Worm (Caenorhabditis elegans) whole organism, young adult: Measurements from ENCODE around the gene nprt-1.

Source experiments
- B0261.1 ChIP-seq: sonication (generic microtip); optimal IDR thresholded peaks from 2 replicates; lab custom pipeline; 2016; ENCODE audit warnings: mild to moderate bottlenecking, missing genetic modification characterization, moderate library complexity, missing compliant biosample characterization
- F23B12.7 ChIP-seq: sonication (generic microtip); optimal IDR thresholded peaks from 2 replicates; lab custom pipeline; 2017; ENCODE audit warnings: missing genetic modification characterization, mild to moderate bottlenecking, missing compliant biosample characterization, antibody characterized with exemption, moderate library complexity; ENCODE audit not compliant: insufficient read depth
- F33H1.4 ChIP-seq: fragments of 200-800 bp; sonication (Bioruptor generic); IDR thresholded peaks from 2 replicates; pipeline ENCODE4 v1.3.6; 2022; ENCODE audit warnings: missing genetic modification reagents, missing genetic modification characterization, missing compliant biosample characterization
- F55B11.4 ChIP-seq: sonication (generic microtip); optimal IDR thresholded peaks from 2 replicates; lab custom pipeline; 2016; ENCODE audit warnings: missing compliant biosample characterization, missing genetic modification characterization, borderline replicate concordance; ENCODE audit not compliant: insufficient read depth
- Y53G8AR.9 ChIP-seq: fragments of 200-800 bp; sonication (Bioruptor generic); conservative IDR thresholded peaks from 2 replicates; pipeline ENCODE4 v1.3.6; 2022; ENCODE audit warnings: missing genetic modification reagents, missing genetic modification characterization, missing compliant biosample characterization
- Y56A3A.18 ChIP-seq: fragments of 200-800 bp; sonication (Bioruptor generic); IDR thresholded peaks from 2 replicates; pipeline ENCODE4 v1.3.6; 2022; ENCODE audit warnings: missing genetic modification reagents, missing genetic modification characterization, missing compliant biosample characterization
- Y79H2A.3 ChIP-seq: fragments of 200-800 bp; sonication (Bioruptor generic); conservative IDR thresholded peaks from 2 replicates; pipeline ENCODE4 v1.3.6; 2022; ENCODE audit warnings: missing genetic modification reagents, missing genetic modification characterization, missing compliant biosample characterization
- Y95B8A.8 ChIP-seq: fragments of 200-800 bp; sonication (Bioruptor generic); IDR thresholded peaks from 2 replicates; pipeline ENCODE4 v1.3.6; 2022; ENCODE audit warnings: missing genetic modification reagents, missing genetic modification characterization, missing compliant biosample characterization
- ama-1 ChIP-seq, 3 experiments: fragments of 150-350 bp in 1 of 3; sonication (generic microtip) in 2 of 3; optimal IDR thresholded peaks; 2 replicates each; lab custom pipeline; 2014 to 2018; ENCODE audit warnings: missing biosample characterization in 2 of 3, missing genetic modification characterization in 2 of 3, missing genetic modification reagents in 2 of 3
- attf-3 ChIP-seq: fragments of 200-800 bp; sonication (Bioruptor generic); conservative IDR thresholded peaks from 2 replicates; pipeline ENCODE4 v1.3.6; 2022; ENCODE audit warnings: missing genetic modification reagents, missing genetic modification characterization, missing compliant biosample characterization
- attf-5 ChIP-seq: fragments of 200-800 bp; sonication (Bioruptor generic); optimal IDR thresholded peaks from 2 replicates; lab custom pipeline; 2018; ENCODE audit warnings: mild to moderate bottlenecking, missing genetic modification characterization, missing compliant biosample characterization
- cebp-1 ChIP-seq, 2 experiments: fragments of 200-800 bp in 1 of 2; sonication (Bioruptor generic) in 1 of 2; sonication (generic microtip) in 1 of 2; IDR thresholded peaks in 1 of 2; optimal IDR thresholded peaks in 1 of 2; 2 replicates each; pipeline versions ENCODE4 v1.3.6 to Lab custom; 2017 to 2022; ENCODE audit warnings: missing compliant biosample characterization in 2 of 2, missing genetic modification characterization in 2 of 2, mild to moderate bottlenecking in 1 of 2, missing genetic modification reagents in 1 of 2, moderate library complexity in 1 of 2
- ceh-91 ChIP-seq: fragments of 200-800 bp; sonication (Bioruptor generic); IDR thresholded peaks from 2 replicates; pipeline ENCODE4 v1.3.6; 2022; ENCODE audit warnings: missing genetic modification reagents, missing genetic modification characterization, missing compliant biosample characterization
- dox-1 ChIP-seq: fragments of 200-800 bp; sonication (Bioruptor generic); IDR thresholded peaks from 2 replicates; pipeline ENCODE4 v1.3.6; 2022; ENCODE audit warnings: missing genetic modification reagents, missing genetic modification characterization, missing compliant biosample characterization
- dpl-1 ChIP-seq: fragments of 150-350 bp; optimal IDR thresholded peaks from 2 replicates; lab custom pipeline; 2014; ENCODE audit warnings: missing biosample characterization, missing genetic modification reagents, missing genetic modification characterization
- efl-1 ChIP-seq: fragments of 150-350 bp; optimal IDR thresholded peaks from 2 replicates; lab custom pipeline; 2014; ENCODE audit warnings: missing biosample characterization, missing genetic modification reagents, missing genetic modification characterization
- ekl-4 ChIP-seq: fragments of 200-800 bp; sonication (Bioruptor generic); IDR thresholded peaks from 2 replicates; pipeline ENCODE4 v1.3.6; 2022; ENCODE audit warnings: missing genetic modification reagents, missing genetic modification characterization, missing compliant biosample characterization
- ets-4 ChIP-seq: fragments of 200-800 bp; sonication (Bioruptor generic); optimal IDR thresholded peaks from 2 replicates; lab custom pipeline; 2018; ENCODE audit warnings: mild to moderate bottlenecking, missing genetic modification characterization, missing compliant biosample characterization
- lag-1 ChIP-seq: fragments of 200-800 bp; sonication (Bioruptor generic); IDR thresholded peaks from 2 replicates; pipeline ENCODE4 v1.3.6; 2022; ENCODE audit warnings: missing genetic modification reagents, missing genetic modification characterization, missing compliant biosample characterization
- lin-26 ChIP-seq: fragments of 200-800 bp; sonication (Bioruptor generic); IDR thresholded peaks from 2 replicates; pipeline ENCODE4 v1.3.6; 2022; ENCODE audit warnings: missing genetic modification reagents, missing genetic modification characterization, missing compliant biosample characterization
- lin-35 ChIP-seq, 3 experiments: fragments of 150-350 bp in 2 of 3; sonication (generic microtip) in 1 of 3; optimal IDR thresholded peaks; 2 replicates each; lab custom pipeline; 2014 to 2018; ENCODE audit warnings: missing biosample characterization in 3 of 3, missing genetic modification characterization in 3 of 3, missing genetic modification reagents in 3 of 3
- lin-54 ChIP-seq: fragments of 200-800 bp; sonication (Bioruptor generic); optimal IDR thresholded peaks from 2 replicates; lab custom pipeline; 2018; ENCODE audit warnings: mild to moderate bottlenecking, missing genetic modification characterization, missing compliant biosample characterization
- lsy-27 ChIP-seq: sonication (generic microtip); optimal IDR thresholded peaks from 2 replicates; lab custom pipeline; 2017; ENCODE audit warnings: missing genetic modification characterization, mild to moderate bottlenecking, missing compliant biosample characterization, antibody characterized with exemption, missing genotype, borderline replicate concordance; ENCODE audit not compliant: insufficient read depth
- mcd-1 ChIP-seq: fragments of 200-800 bp; sonication (Bioruptor generic); IDR thresholded peaks from 2 replicates; pipeline ENCODE4 v1.3.6; 2022; ENCODE audit warnings: missing genetic modification reagents, missing genetic modification characterization, missing compliant biosample characterization
- nfya-2 ChIP-seq: fragments of 200-800 bp; sonication (Bioruptor generic); IDR thresholded peaks from 2 replicates; pipeline ENCODE4 v1.3.6; 2022; ENCODE audit warnings: missing genetic modification reagents, missing genetic modification characterization, missing compliant biosample characterization
- nfyb-1 ChIP-seq: fragments of 200-800 bp; sonication (Bioruptor generic); IDR thresholded peaks from 2 replicates; pipeline ENCODE4 v1.3.6; 2022; ENCODE audit warnings: missing genetic modification reagents, missing genetic modification characterization, missing compliant biosample characterization
- nhr-120 ChIP-seq: fragments of 200-800 bp; sonication (Bioruptor generic); IDR thresholded peaks from 2 replicates; pipeline ENCODE4 v1.3.6; 2022; ENCODE audit warnings: missing genetic modification characterization, missing compliant biosample characterization
- nhr-27 ChIP-seq: fragments of 200-800 bp; sonication (Bioruptor generic); optimal IDR thresholded peaks from 2 replicates; lab custom pipeline; 2018; ENCODE audit warnings: mild to moderate bottlenecking, missing genetic modification characterization, moderate library complexity, missing compliant biosample characterization
- nhr-80 ChIP-seq: sonication (generic microtip); optimal IDR thresholded peaks from 2 replicates; lab custom pipeline; 2016; ENCODE audit warnings: missing genetic modification characterization, missing compliant biosample characterization
- nhr-90 ChIP-seq: sonication (generic microtip); optimal IDR thresholded peaks from 2 replicates; lab custom pipeline; 2016; ENCODE audit warnings: missing genotype, mild to moderate bottlenecking, missing genetic modification characterization, missing compliant biosample characterization
- repo-1 ChIP-seq: sonication (generic microtip); optimal IDR thresholded peaks from 2 replicates; lab custom pipeline; 2017; ENCODE audit warnings: mild to moderate bottlenecking, missing genetic modification characterization, missing compliant biosample characterization
- snpc-4 ChIP-seq, 5 experiments: fragments of 150-350 bp in 1 of 5; sonication (generic microtip) in 4 of 5; optimal IDR thresholded peaks; 2 replicates each; lab custom pipeline; 2014 to 2018; ENCODE audit warnings: missing genetic modification characterization in 5 of 5, missing biosample characterization in 3 of 5, antibody characterized with exemption in 2 of 5, mild to moderate bottlenecking in 2 of 5, missing compliant biosample characterization in 2 of 5, missing genotype in 2 of 5, moderate library complexity in 2 of 5, missing genetic modification reagents in 1 of 5
- sptf-2 ChIP-seq: fragments of 200-800 bp; sonication (Bioruptor generic); optimal IDR thresholded peaks from 2 replicates; lab custom pipeline; 2018; ENCODE audit warnings: mild to moderate bottlenecking, missing genetic modification characterization, missing compliant biosample characterization
- tbp1 ChIP-seq: fragments of 200-800 bp; sonication (Bioruptor generic); optimal IDR thresholded peaks from 2 replicates; lab custom pipeline; 2018; ENCODE audit warnings: mild to moderate bottlenecking, missing genetic modification characterization, missing compliant biosample characterization
- tbx-9 ChIP-seq: sonication (generic microtip); optimal IDR thresholded peaks from 2 replicates; lab custom pipeline; 2016; ENCODE audit warnings: borderline replicate concordance, missing genetic modification characterization, inconsistent platforms, missing compliant biosample characterization
- tlf-1 ChIP-seq: fragments of 200-800 bp; sonication (Bioruptor generic); optimal IDR thresholded peaks from 2 replicates; lab custom pipeline; 2018; ENCODE audit warnings: mild to moderate bottlenecking, missing genetic modification characterization, missing compliant biosample characterization
- xnd-1 ChIP-seq: sonication (generic microtip); optimal IDR thresholded peaks from 2 replicates; lab custom pipeline; 2016; ENCODE audit warnings: missing genotype, missing genetic modification reagents, missing genetic modification characterization, missing compliant biosample characterization
- zfh-2 ChIP-seq: fragments of 200-800 bp; sonication (Bioruptor generic); conservative IDR thresholded peaks from 2 replicates; pipeline ENCODE4 v1.3.6; 2022; ENCODE audit warnings: missing genetic modification reagents, missing genetic modification characterization, missing compliant biosample characterization
- ztf-18 ChIP-seq: sonication (generic microtip); optimal IDR thresholded peaks from 2 replicates; lab custom pipeline; 2016; ENCODE audit warnings: missing genotype, mild to moderate bottlenecking, missing genetic modification characterization, missing compliant biosample characterization
- ztf-3 ChIP-seq: fragments of 200-800 bp; sonication (Bioruptor generic); optimal IDR thresholded peaks from 2 replicates; lab custom pipeline; 2018; ENCODE audit warnings: mild to moderate bottlenecking, missing genetic modification characterization, missing compliant biosample characterization

The nprt-1 gene

ce11 chrIV:2890401-2890952 lies at the start of gene nprt-1, which contains the start of gene dib-1:
nprt-1 (minus strand) TSS chrIV:2890451.
dib-1 (plus strand) TSS chrIV:2890882.
- TF ChIP-seq lin-26 (GFP tag; lab: Robert Waterston, UW) (no peak), tbp1 (no peak), dpl-1 (GFP tag; lab: Kevin White, UChicago) (peak; percentile 17), cebp-1 (GFP tag; IDR thresholded peaks at IDR 0.05; lab: Robert Waterston, UW) (no peak), cebp-1 (tag; optimal IDR thresholded peaks at IDR 0.05; lab: Kevin White, UChicago) (peak; percentile 12), attf-3 (GFP tag; lab: Robert Waterston, UW) (peak; percentile 96), nfya-2 (no peak), mcd-1 (peak; percentile 43; the same call in 1 of the 2 replicates), dox-1 (GFP tag; lab: Robert Waterston, UW) (no peak), lin-54 (GFP tag; lab: Kevin White, UChicago) (peak; percentile 54), F33H1.4 (no peak), lin-35 (GFP tag; optimal IDR thresholded peaks at IDR 0.05; lab: Kevin White, UChicago) (peak in 1 of 3 experiments; percentile 88)

- TF ChIP-seq ceh-91 (no peak), efl-1 (GFP tag; lab: Kevin White, UChicago) (no peak), Y53G8AR.9 (no peak), ama-1 (optimal IDR thresholded peaks at IDR 0.05; lab: Kevin White, UChicago) (no peak), ama-1 (GFP tag; optimal IDR thresholded peaks at IDR 0.05; lab: Kevin White, UChicago) (no peak)
Measured at ce11 chrIV:2935194-2935593, 44.9 kb upstream of the nprt-1 start.

- TF ChIP-seq ekl-4 (GFP tag; lab: Robert Waterston, UW) (no peak), nhr-120 (GFP tag; lab: Robert Waterston, UW) (no peak), cebp-1 (GFP tag; IDR thresholded peaks at IDR 0.05; lab: Robert Waterston, UW) (no peak), cebp-1 (tag; optimal IDR thresholded peaks at IDR 0.05; lab: Kevin White, UChicago) (no peak), nfya-2 (no peak), ztf-3 (GFP tag; lab: Kevin White, UChicago) (no peak), ztf-18 (tag; lab: Kevin White, UChicago) (peak; percentile 40), nhr-80 (tag; lab: Kevin White, UChicago) (peak; percentile 35), ceh-91 (no peak), Y56A3A.18 (no peak), nhr-90 (tag; lab: Kevin White, UChicago) (no peak), tbx-9 (tag; lab: Kevin White, UChicago) (no peak), dox-1 (GFP tag; lab: Robert Waterston, UW) (0 out of 2 replicates have a peak, but pooled peaks have one; percentile 19), zfh-2 (peak; percentile 78), attf-5 (GFP tag; lab: Kevin White, UChicago) (peak; percentile 3)
Measured at ce11 chrIV:2931228-2931627, 41.0 kb upstream of the nprt-1 start, which contains the start of gene samt-1. samt-1 (plus strand) TSS chrIV:2931403.

ce11 chrIV:2928409-2928808 lies 38.2 kb upstream of the nprt-1 start, which contains the start of gene manf-1:
manf-1 (minus strand) TSS chrIV:2928421.
- TF ChIP-seq ets-4 (no peak), xnd-1 (no peak), attf-5 (GFP tag; lab: Kevin White, UChicago) (peak; percentile 35), repo-1 (tag; lab: Kevin White, UChicago) (no peak), lag-1 (no peak), nhr-27 (tag; lab: Kevin White, UChicago) (no peak), Y79H2A.3 (GFP tag; lab: Robert Waterston, UW) (no peak), nfyb-1 (no peak), dpl-1 (GFP tag; lab: Kevin White, UChicago) (no peak), F23B12.7 (tag; lab: Kevin White, UChicago) (peak; percentile 2), cebp-1 (GFP tag; IDR thresholded peaks at IDR 0.05; lab: Robert Waterston, UW) (no peak), cebp-1 (tag; optimal IDR thresholded peaks at IDR 0.05; lab: Kevin White, UChicago) (peak; percentile 67), B0261.1 (tag; lab: Kevin White, UChicago) (no peak), lsy-27 (tag; lab: Kevin White, UChicago) (no peak), sptf-2 (GFP tag; lab: Kevin White, UChicago) (no peak), F55B11.4 (tag; lab: Kevin White, UChicago) (no peak), lin-35 (GFP tag; optimal IDR thresholded peaks at IDR 0.05; lab: Kevin White, UChicago) (peak in 1 of 3 experiments; percentile 71), Y95B8A.8 (no peak), tlf-1 (GFP tag; lab: Kevin White, UChicago) (no peak), snpc-4 (GFP tag; optimal IDR thresholded peaks at IDR 0.05; lab: Kevin White, UChicago) (no peak), snpc-4 (tag; optimal IDR thresholded peaks at IDR 0.05; lab: Kevin White, UChicago) (peak in 1 of 4 experiments; percentile 72)
